Fruit fly (Drosophila melanogaster) whole organism, embryonic: Measurements from ENCODE around the gene dysf.

Source experiments
- Asciz ChIP-seq: fragments of 200-800 bp; sonication (Bioruptor generic); optimal IDR thresholded peaks from 2 replicates; lab custom pipeline; 2017; ENCODE audit warnings: missing biosample characterization, mild to moderate bottlenecking, missing genetic modification characterization, missing genetic modification reagents
- CG12219 ChIP-seq: fragments of 200-800 bp; sonication (Bioruptor generic); optimal IDR thresholded peaks from 3 replicates; lab custom pipeline; 2018; ENCODE audit warnings: missing biosample characterization, mild to moderate bottlenecking, missing genetic modification characterization
- CG13287 ChIP-seq: fragments of 200-800 bp; sonication (Bioruptor generic); IDR thresholded peaks from 2 replicates; pipeline ENCODE4 v1.3.6; 2022; ENCODE audit warnings: missing biosample characterization, missing genetic modification characterization; ENCODE audit not compliant: partially characterized antibody
- CG13775 ChIP-seq: fragments of 200-800 bp; sonication (Bioruptor generic); optimal IDR thresholded peaks from 3 replicates; lab custom pipeline; 2017; ENCODE audit warnings: missing biosample characterization, mild to moderate bottlenecking, missing genetic modification characterization
- CG13894 ChIP-seq: fragments of 200-800 bp; sonication (Bioruptor generic); optimal IDR thresholded peaks from 3 replicates; lab custom pipeline; 2018; ENCODE audit warnings: missing biosample characterization, mild to moderate bottlenecking, missing genetic modification characterization, moderate library complexity
- CG15514 ChIP-seq: fragments of 200-800 bp; sonication (Bioruptor generic); optimal IDR thresholded peaks from 3 replicates; lab custom pipeline; 2017; ENCODE audit warnings: missing biosample characterization, missing genetic modification characterization, mild to moderate bottlenecking, moderate library complexity, missing genetic modification reagents
- CG1647 ChIP-seq: fragments of 200-800 bp; sonication (Bioruptor generic); optimal IDR thresholded peaks from 3 replicates; lab custom pipeline; 2016; ENCODE audit warnings: missing biosample characterization, missing genetic modification characterization
- CG17186 ChIP-seq: fragments of 200-800 bp; sonication (Bioruptor generic); optimal IDR thresholded peaks from 3 replicates; lab custom pipeline; 2017; ENCODE audit warnings: missing biosample characterization, missing genetic modification reagents, missing genetic modification characterization
- CG17385 ChIP-seq: fragments of 200-800 bp; sonication (Bioruptor generic); optimal IDR thresholded peaks from 3 replicates; lab custom pipeline; 2018; ENCODE audit warnings: missing biosample characterization, mild to moderate bottlenecking, missing genetic modification characterization
- CG18599 ChIP-seq: fragments of 200-800 bp; sonication (Bioruptor generic); optimal IDR thresholded peaks from 3 replicates; lab custom pipeline; 2017; ENCODE audit warnings: missing biosample characterization, missing genetic modification characterization, mild to moderate bottlenecking, moderate library complexity, missing genetic modification reagents
- CG2120 ChIP-seq: fragments of 200-800 bp; sonication (Bioruptor generic); optimal IDR thresholded peaks from 3 replicates; lab custom pipeline; 2016; ENCODE audit warnings: missing biosample characterization, missing genetic modification characterization
- CG30403 ChIP-seq: fragments of 200-800 bp; sonication (Bioruptor generic); optimal IDR thresholded peaks from 3 replicates; lab custom pipeline; 2016; ENCODE audit warnings: missing biosample characterization, missing genetic modification characterization
- CG32532 ChIP-seq: fragments of 200-800 bp; sonication (Bioruptor generic); IDR thresholded peaks from 2 replicates; pipeline ENCODE4 v1.3.6; 2022; ENCODE audit warnings: missing biosample characterization, missing genetic modification characterization
- CG8290 ChIP-seq, 3 experiments: fragments of 200-800 bp; sonication (Bioruptor generic); optimal IDR thresholded peaks; 2 replicates each; lab custom pipeline; 2016 to 2019; ENCODE audit warnings: missing biosample characterization in 3 of 3, missing genetic modification characterization in 3 of 3, mild to moderate bottlenecking in 2 of 3, moderate library complexity in 1 of 3
- CTCF ChIP-seq: fragments of 200-800 bp; sonication (Bioruptor generic); optimal IDR thresholded peaks from 2 replicates; lab custom pipeline; 2017; ENCODE audit warnings: missing biosample characterization, mild to moderate bottlenecking, missing genetic modification characterization, moderate library complexity
- CrebB ChIP-seq: fragments of 200-800 bp; sonication (Bioruptor generic); optimal IDR thresholded peaks from 3 replicates; lab custom pipeline; 2018; ENCODE audit warnings: missing biosample characterization, mild to moderate bottlenecking, missing genetic modification characterization
- D19A ChIP-seq: fragments of 200-800 bp; optimal IDR thresholded peaks from 3 replicates; lab custom pipeline; 2019; ENCODE audit warnings: missing biosample characterization, mild to moderate bottlenecking, missing genetic modification characterization, moderate library complexity
- D19B ChIP-seq: fragments of 200-800 bp; sonication (Bioruptor generic); optimal IDR thresholded peaks from 2 replicates; lab custom pipeline; 2017; ENCODE audit warnings: missing biosample characterization, mild to moderate bottlenecking, missing genetic modification characterization
- Deaf1 ChIP-seq: fragments of 200-800 bp; optimal IDR thresholded peaks from 3 replicates; lab custom pipeline; 2019; ENCODE audit warnings: missing biosample characterization, mild to moderate bottlenecking, missing genetic modification characterization, moderate library complexity
- Dll ChIP-seq: fragments of 200-800 bp; sonication (Bioruptor generic); IDR thresholded peaks from 4 replicates; pipeline ENCODE4 v1.3.6; 2022; ENCODE audit warnings: missing biosample characterization, missing genetic modification characterization; ENCODE audit not compliant: partially characterized antibody
- Doc2 ChIP-seq: fragments of 200-800 bp; sonication (Bioruptor generic); IDR thresholded peaks from 2 replicates; pipeline ENCODE4 v1.3.6; 2022; ENCODE audit warnings: missing biosample characterization, missing genetic modification characterization
- Hey ChIP-seq: fragments of 200-800 bp; sonication (Bioruptor generic); optimal IDR thresholded peaks from 3 replicates; lab custom pipeline; 2018; ENCODE audit warnings: missing biosample characterization, mild to moderate bottlenecking, missing genetic modification characterization
- Kr ChIP-seq: fragments of 200-800 bp; sonication (Bioruptor generic); optimal IDR thresholded peaks from 2 replicates; lab custom pipeline; 2017; ENCODE audit warnings: missing biosample characterization, mild to moderate bottlenecking, missing genetic modification characterization
- Lpt ChIP-seq: fragments of >200 bp; optimal IDR thresholded peaks from 2 replicates; lab custom pipeline; 2018; ENCODE audit warnings: missing biosample characterization, missing genetic modification characterization
- MESR4 ChIP-seq: fragments of 200-800 bp; sonication (Bioruptor generic); optimal IDR thresholded peaks from 2 replicates; lab custom pipeline; 2018; ENCODE audit warnings: missing biosample characterization, mild to moderate bottlenecking, missing genetic modification characterization, moderate library complexity
- Meics ChIP-seq: fragments of 200-800 bp; sonication (Bioruptor generic); optimal IDR thresholded peaks from 2 replicates; lab custom pipeline; 2017; ENCODE audit warnings: missing biosample characterization, mild to moderate bottlenecking, missing genetic modification characterization
- Nf-YC ChIP-seq: fragments of 200-800 bp; optimal IDR thresholded peaks from 3 replicates; lab custom pipeline; 2019; ENCODE audit warnings: missing biosample characterization, mild to moderate bottlenecking, missing genetic modification characterization, moderate library complexity
- Rx ChIP-seq: fragments of 200-800 bp; sonication (Bioruptor generic); IDR thresholded peaks from 2 replicates; pipeline ENCODE4 v1.3.6; 2022; ENCODE audit warnings: missing biosample characterization, missing genetic modification characterization
- Side ChIP-seq: fragments of 200-800 bp; sonication (Bioruptor generic); optimal IDR thresholded peaks from 2 replicates; lab custom pipeline; 2016; ENCODE audit warnings: missing biosample characterization, missing genetic modification characterization
- Sox102F ChIP-seq: fragments of 200-800 bp; sonication (Bioruptor generic); optimal IDR thresholded peaks from 2 replicates; lab custom pipeline; 2018; ENCODE audit warnings: missing biosample characterization, mild to moderate bottlenecking, missing genetic modification characterization, moderate library complexity
- Spps ChIP-seq: fragments of 200-800 bp; sonication (Bioruptor generic); optimal IDR thresholded peaks from 2 replicates; lab custom pipeline; 2018; ENCODE audit warnings: missing biosample characterization, mild to moderate bottlenecking, missing genetic modification characterization
- ara ChIP-seq: fragments of 200-800 bp; sonication (Bioruptor generic); IDR thresholded peaks from 2 replicates; pipeline ENCODE4 v1.3.6; 2022; ENCODE audit warnings: missing biosample characterization, missing genetic modification characterization
- caup ChIP-seq: fragments of 200-800 bp; sonication (Bioruptor generic); optimal IDR thresholded peaks from 3 replicates; lab custom pipeline; 2017; ENCODE audit warnings: missing biosample characterization, mild to moderate bottlenecking, missing genetic modification characterization, moderate library complexity; ENCODE audit not compliant: severe bottlenecking
- emc ChIP-seq: fragments of 200-800 bp; sonication (Bioruptor generic); optimal IDR thresholded peaks from 2 replicates; lab custom pipeline; 2016; ENCODE audit warnings: missing biosample characterization, missing genetic modification characterization
- ems ChIP-seq: fragments of 200-800 bp; sonication (Bioruptor generic); optimal IDR thresholded peaks from 3 replicates; lab custom pipeline; 2016; ENCODE audit warnings: missing biosample characterization, missing genetic modification characterization
- esg ChIP-seq: fragments of 200-800 bp; sonication (Bioruptor generic); conservative IDR thresholded peaks from 2 replicates; pipeline ENCODE4 v1.3.6; 2022; ENCODE audit warnings: missing biosample characterization, missing genetic modification characterization
- ewg ChIP-seq: fragments of 200-800 bp; sonication (Bioruptor generic); optimal IDR thresholded peaks from 3 replicates; lab custom pipeline; 2017; ENCODE audit warnings: mild to moderate bottlenecking, missing biosample characterization, missing genetic modification reagents, missing genetic modification characterization
- exex ChIP-seq: fragments of 200-800 bp; sonication (Bioruptor generic); optimal IDR thresholded peaks from 4 replicates; lab custom pipeline; 2018; ENCODE audit warnings: missing biosample characterization, mild to moderate bottlenecking, missing genetic modification characterization, moderate library complexity
- fru ChIP-seq: fragments of >200 bp; optimal IDR thresholded peaks from 2 replicates; lab custom pipeline; 2017
- gem ChIP-seq: fragments of 200-800 bp; sonication (Bioruptor generic); optimal IDR thresholded peaks from 2 replicates; lab custom pipeline; 2019; ENCODE audit warnings: missing biosample characterization, mild to moderate bottlenecking, missing genetic modification characterization, moderate library complexity
- grau ChIP-seq: fragments of 200-800 bp; optimal IDR thresholded peaks from 3 replicates; lab custom pipeline; 2019; ENCODE audit warnings: missing biosample characterization, mild to moderate bottlenecking, missing genetic modification characterization, moderate library complexity
- insv ChIP-seq, 2 experiments: fragments of 200-800 bp; sonication (Bioruptor generic); optimal IDR thresholded peaks; 3 replicates each; lab custom pipeline; 2016 to 2018; ENCODE audit warnings: missing biosample characterization in 2 of 2, missing genetic modification characterization in 2 of 2
- kay ChIP-seq: fragments of 200-800 bp; sonication (Bioruptor generic); optimal IDR thresholded peaks from 2 replicates; lab custom pipeline; 2016; ENCODE audit warnings: missing biosample characterization, missing genetic modification characterization
- pb ChIP-seq: fragments of 200-800 bp; sonication (Bioruptor generic); optimal IDR thresholded peaks from 3 replicates; lab custom pipeline; 2016; ENCODE audit warnings: missing biosample characterization, missing genetic modification characterization
- repo ChIP-seq: fragments of 200-800 bp; sonication (Bioruptor generic); optimal IDR thresholded peaks from 2 replicates; lab custom pipeline; 2016; ENCODE audit warnings: missing biosample characterization, missing genetic modification characterization
- run ChIP-seq: fragments of 200-800 bp; sonication (Bioruptor generic); optimal IDR thresholded peaks from 3 replicates; lab custom pipeline; 2018; ENCODE audit warnings: missing biosample characterization, mild to moderate bottlenecking, missing genetic modification characterization
- sna ChIP-seq: fragments of 200-800 bp; sonication (Bioruptor generic); IDR thresholded peaks from 2 replicates; pipeline ENCODE4 v1.3.6; 2022; ENCODE audit warnings: missing biosample characterization, missing genetic modification characterization; ENCODE audit not compliant: partially characterized antibody
- tap ChIP-seq: fragments of 200-800 bp; optimal IDR thresholded peaks from 3 replicates; lab custom pipeline; 2019; ENCODE audit warnings: missing biosample characterization, mild to moderate bottlenecking, missing genetic modification characterization, moderate library complexity
- tx ChIP-seq: fragments of 200-800 bp; sonication (Bioruptor generic); optimal IDR thresholded peaks from 2 replicates; lab custom pipeline; 2016; ENCODE audit warnings: missing biosample characterization, missing genetic modification characterization
- yki ChIP-seq: fragments of >200 bp; optimal IDR thresholded peaks from 3 replicates; lab custom pipeline; 2018

dysf gene

dm6 chr3R:26117465-26118081 is 19.1 kb upstream of the dysf start (continued):
- TF ChIP-seq run, result peak; percentile 2
- no peak for TF ChIP-seq sna (GFP tag; lab: Robert Waterston, UW)
- no peak for TF ChIP-seq Side (GFP tag; lab: Kevin White, UChicago)
- TF ChIP-seq fru (lab: Kevin White, UChicago), result no peak
- TF ChIP-seq pb (GFP tag; lab: Kevin White, UChicago), result no peak
- TF ChIP-seq Dll (GFP tag; lab: Robert Waterston, UW), result no peak
- TF ChIP-seq CG13287 (GFP tag; lab: Robert Waterston, UW), result no peak
- no peak for TF ChIP-seq Spps (tag; lab: Kevin White, UChicago)
- no peak for TF ChIP-seq ems (GFP tag; lab: Kevin White, UChicago)
- peak; percentile 65 for TF ChIP-seq Sox102F (GFP tag; lab: Kevin White, UChicago)
- no peak for TF ChIP-seq kay (GFP tag; lab: Kevin White, UChicago)
- TF ChIP-seq Kr (GFP tag; lab: Kevin White, UChicago), result no peak
- no peak for TF ChIP-seq repo
- TF ChIP-seq Rx (GFP tag; lab: Robert Waterston, UW), result no peak
- peak; percentile 82 for TF ChIP-seq gem (tag; lab: Kevin White, UChicago)
- peak; percentile 49 for TF ChIP-seq exex (tag; lab: Kevin White, UChicago)
- TF ChIP-seq grau (tag; lab: Kevin White, UChicago), result peak; percentile 67
- TF ChIP-seq CG18599 (GFP tag; lab: Kevin White, UChicago), result peak; percentile 68
- TF ChIP-seq emc (GFP tag; lab: Kevin White, UChicago), result no peak
- peak; percentile 18 for TF ChIP-seq D19A
- peak; percentile 21 for TF ChIP-seq Asciz (GFP tag; lab: Kevin White, UChicago)
- TF ChIP-seq Meics (GFP tag; lab: Kevin White, UChicago), result peak; percentile 75
- peak; percentile 69 for TF ChIP-seq CG30403 (GFP tag; lab: Kevin White, UChicago)
- peak; percentile 55 for TF ChIP-seq CG2120 (GFP tag; lab: Kevin White, UChicago)
- peak; percentile 4 for TF ChIP-seq Hey (tag; lab: Kevin White, UChicago)
- TF ChIP-seq tx, result no peak
- peak; percentile 18 for TF ChIP-seq CG15514 (GFP tag; lab: Kevin White, UChicago)
- TF ChIP-seq MESR4 (GFP tag; lab: Kevin White, UChicago), result no peak
- no peak for TF ChIP-seq CG17186 (GFP tag; lab: Kevin White, UChicago)
- TF ChIP-seq CTCF, result no peak
- peak; percentile 39 for TF ChIP-seq CrebB (tag; lab: Kevin White, UChicago)
- TF ChIP-seq CG13775, result peak; percentile 48
- TF ChIP-seq CG17385, result peak; percentile 78
- TF ChIP-seq CG1647, result no peak
- no peak for TF ChIP-seq ara (GFP tag; lab: Robert Waterston, UW)
- TF ChIP-seq insv (GFP tag; optimal IDR thresholded peaks at IDR 0.05; lab: Kevin White, UChicago), result no peak
- peak; percentile 14 for TF ChIP-seq Deaf1 (tag; lab: Kevin White, UChicago)
- peak; percentile 63 for TF ChIP-seq CG32532 (GFP tag; lab: Robert Waterston, UW)
- TF ChIP-seq CG13894 (tag; lab: Kevin White, UChicago), result no peak
- no peak for TF ChIP-seq Lpt (GFP tag; lab: Kevin White, UChicago)
- peak; percentile 16 for TF ChIP-seq ewg (GFP tag; lab: Kevin White, UChicago)
- no peak for TF ChIP-seq Doc2 (GFP tag; lab: Robert Waterston, UW)
- TF ChIP-seq caup (GFP tag; lab: Kevin White, UChicago), result peak; percentile 31
- TF ChIP-seq esg (GFP tag; lab: Robert Waterston, UW), result 0 out of 2 replicates have a peak, but pooled peaks have one; percentile 24
- TF ChIP-seq yki (lab: Kevin White, UChicago), result no peak
- TF ChIP-seq Nf-YC (tag; lab: Kevin White, UChicago), result peak; percentile 10
- peak; percentile 31 for TF ChIP-seq D19B (GFP tag; lab: Kevin White, UChicago)
- no peak for TF ChIP-seq CG8290 (GFP tag; optimal IDR thresholded peaks at IDR 0.05; lab: Kevin White, UChicago)
- peak in 1 of 2 experiments; percentile 59 for TF ChIP-seq CG8290 (tag; optimal IDR thresholded peaks at IDR 0.05; lab: Kevin White, UChicago)
- TF ChIP-seq tap (tag; lab: Kevin White, UChicago), result peak; percentile 8
- TF ChIP-seq CG12219 (GFP tag; lab: Kevin White, UChicago), result peak; percentile 31
